Worm (Caenorhabditis elegans) whole organism, L1 larva: ENCODE measurements around the gene nspg-1.

ENCODE experiments used
- F16B12.6 ChIP-seq: fragments of 150-350 bp; optimal IDR thresholded peaks from 2 replicates; lab custom pipeline; 2014; ENCODE audit warnings: missing biosample characterization, missing genetic modification characterization
- aly-2 ChIP-seq: fragments of 150-350 bp; optimal IDR thresholded peaks from 2 replicates; lab custom pipeline; 2014; ENCODE audit warnings: missing biosample characterization, missing genetic modification characterization
- blmp-1 ChIP-seq: fragments of 150-350 bp; optimal IDR thresholded peaks from 2 replicates; lab custom pipeline; 2014; ENCODE audit warnings: missing biosample characterization, missing genetic modification characterization
- jun-1 ChIP-seq: fragments of 150-350 bp; optimal IDR thresholded peaks from 2 replicates; lab custom pipeline; 2014; ENCODE audit warnings: missing biosample characterization, missing genetic modification reagents, missing genetic modification characterization
- lin-13 ChIP-seq: fragments of 150-350 bp; optimal IDR thresholded peaks from 2 replicates; lab custom pipeline; 2014; ENCODE audit warnings: missing biosample characterization, missing genetic modification reagents, missing genetic modification characterization
- nhr-12 ChIP-seq: sonication (generic microtip); optimal IDR thresholded peaks from 2 replicates; lab custom pipeline; 2017; ENCODE audit warnings: missing biosample characterization, missing genetic modification characterization
- pqm-1 ChIP-seq: sonication (generic microtip); optimal IDR thresholded peaks from 3 replicates; lab custom pipeline; 2017; ENCODE audit warnings: missing biosample characterization, missing genetic modification characterization
- unc-98 ChIP-seq: fragments of 200-800 bp; sonication (Bioruptor generic); IDR thresholded peaks from 2 replicates; pipeline ENCODE4 v1.3.6; 2022; ENCODE audit warnings: missing genetic modification characterization, missing compliant biosample characterization

- TF ChIP-seq F16B12.6 (tag; lab: Kevin White, UChicago) (no peak), aly-2 (tag; lab: Kevin White, UChicago) (no peak), jun-1 (tag; lab: Kevin White, UChicago) (no peak), pqm-1 (tag; lab: Kevin White, UChicago) (no peak), nhr-12 (tag; lab: Kevin White, UChicago) (no peak), blmp-1 (tag; lab: Kevin White, UChicago) (no peak), unc-98 (GFP tag; lab: Robert Waterston, UW) (no peak), lin-13 (no peak)
Measured at ce11 chrV:12859144-12859543, 8.8 kb downstream of the nspg-1 start, which contains the start of gene anp-1.
